Worm (Caenorhabditis elegans) whole organism, late embryonic: ENCODE results near the gene W05B10.3.

ENCODE experiments used
- ceh-48 ChIP-seq: sonication (generic microtip); optimal IDR thresholded peaks from 2 replicates; lab custom pipeline; 2016; ENCODE audit warnings: missing genetic modification characterization, inconsistent platforms, missing compliant biosample characterization
- hlh-13 ChIP-seq: fragments of 200-800 bp; sonication (Bioruptor generic); optimal IDR thresholded peaks from 2 replicates; lab custom pipeline; 2018; ENCODE audit warnings: mild to moderate bottlenecking, missing genetic modification characterization, missing compliant biosample characterization
- pros-1 ChIP-seq: fragments of 150-350 bp; optimal IDR thresholded peaks from 2 replicates; lab custom pipeline; 2014; ENCODE audit warnings: missing biosample characterization, missing genetic modification reagents, missing genetic modification characterization

DNA sequence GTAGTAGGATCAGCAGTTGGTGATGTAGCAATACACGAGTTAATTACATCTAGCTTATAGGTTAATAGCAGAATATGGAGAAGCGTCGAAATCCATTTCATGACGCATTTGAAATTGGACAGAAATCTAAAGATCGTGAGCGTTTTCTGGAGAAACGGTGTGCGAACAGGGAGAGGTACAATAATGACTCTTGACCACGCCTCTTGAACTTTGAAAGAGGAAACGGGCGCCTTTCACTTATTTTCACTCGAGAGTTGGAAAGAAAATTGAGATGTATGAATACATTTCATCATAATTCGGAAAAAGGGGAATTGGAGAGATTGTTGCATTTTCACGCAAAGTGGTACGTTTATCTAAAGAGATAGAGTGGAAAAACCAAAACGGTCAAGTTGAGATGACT lies 31.8 kb downstream of the W05B10.3 start, which contains the start of gene F56H9.6:
- TF ChIP-seq pros-1 (tag; lab: Kevin White, UChicago) = no peak
- no peak for TF ChIP-seq ceh-48 (tag; lab: Kevin White, UChicago)
- no peak for TF ChIP-seq hlh-13
